Worm (Caenorhabditis elegans): ENCODE measurements around the gene M04C3.2.

DNA sequence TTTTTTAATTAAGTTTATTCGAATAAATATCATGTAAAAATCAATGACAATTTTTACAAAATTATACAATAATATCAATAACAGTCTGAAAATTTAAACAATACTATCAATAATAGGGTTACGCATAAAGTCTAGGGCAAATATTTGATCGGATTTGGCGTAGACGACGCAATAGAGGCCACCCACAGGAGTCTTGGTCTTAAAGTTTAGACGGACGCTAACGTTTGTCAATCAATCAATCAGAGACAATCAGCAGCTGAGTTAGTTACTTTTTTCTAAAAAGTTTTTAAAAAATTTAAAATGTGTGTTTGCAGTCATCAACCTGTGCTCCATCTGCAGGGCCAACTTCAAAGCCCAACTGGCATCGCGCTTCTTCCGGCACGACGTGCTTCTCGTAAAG lies 42.6 kb upstream of the M04C3.2 start, which contains the start of gene Y43F8B.29:
- TF ChIP-seq him-1 (tag; optimal IDR thresholded peaks at IDR 0.05) = no peak
- no peak for TF ChIP-seq dao-5 (tag; optimal IDR thresholded peaks at IDR 0.05)
- TF ChIP-seq W03F9.2 (tag; optimal IDR thresholded peaks at IDR 0.05) = no peak
